Worm (Caenorhabditis elegans) whole organism, L4/young adult: ENCODE data around the gene srw-29.
"Not testable (repeated sequence)": the region's sequence is repeated elsewhere in the genome, so short reads cannot be mapped to it uniquely, and the experiment has no call there.

ENCODE experiments used
- W03F9.2 ChIP-seq: fragments of 150-350 bp; optimal IDR thresholded peaks from 2 replicates; lab custom pipeline; 2014; ENCODE audit warnings: missing biosample characterization, missing genetic modification characterization
- dao-5 ChIP-seq: sonication (generic microtip); optimal IDR thresholded peaks from 2 replicates; lab custom pipeline; 2016; ENCODE audit warnings: missing genotype, missing genetic modification characterization, moderate library complexity, missing compliant biosample characterization
- him-1 ChIP-seq: sonication (generic microtip); optimal IDR thresholded peaks from 2 replicates; lab custom pipeline; 2016; ENCODE audit warnings: missing genotype, missing genetic modification reagents, missing genetic modification characterization, missing compliant biosample characterization

The srw-29 gene

ce11 chrV:16395739-16396138 is 28.6 kb downstream of the srw-29 start, which contains the start of gene F13A7.12:
F13A7.12 (plus strand) TSS chrV:16396039.
- TF ChIP-seq him-1 (no peak), W03F9.2 (no peak), dao-5 (no peak)

DNA sequence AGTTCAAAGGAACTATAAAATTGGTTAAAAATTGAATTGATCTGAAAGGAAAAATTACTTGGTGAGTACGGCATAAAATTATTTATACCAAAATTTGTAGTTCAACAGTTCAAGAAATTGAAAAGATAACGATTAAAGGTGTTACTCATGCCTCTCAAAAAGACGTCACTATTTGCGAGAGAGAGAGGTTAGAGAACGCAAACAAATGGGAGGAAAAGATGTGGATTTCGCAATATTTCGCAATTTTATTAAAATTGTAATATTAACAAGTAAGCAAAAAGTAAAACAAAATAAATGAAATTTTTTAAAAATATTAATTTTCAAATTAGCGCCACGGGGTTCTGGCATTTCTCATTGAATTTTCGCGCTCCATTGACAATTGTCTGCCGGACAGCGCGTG is 29.2 kb downstream of the srw-29 start, which contains the start of gene F13A7.11:
Gene F13A7.11 (minus strand): TSS at position 174 of the 400 bp plus-strand sequence.
- TF ChIP-seq him-1 (no peak), W03F9.2 (no peak), dao-5 (no peak)

DNA sequence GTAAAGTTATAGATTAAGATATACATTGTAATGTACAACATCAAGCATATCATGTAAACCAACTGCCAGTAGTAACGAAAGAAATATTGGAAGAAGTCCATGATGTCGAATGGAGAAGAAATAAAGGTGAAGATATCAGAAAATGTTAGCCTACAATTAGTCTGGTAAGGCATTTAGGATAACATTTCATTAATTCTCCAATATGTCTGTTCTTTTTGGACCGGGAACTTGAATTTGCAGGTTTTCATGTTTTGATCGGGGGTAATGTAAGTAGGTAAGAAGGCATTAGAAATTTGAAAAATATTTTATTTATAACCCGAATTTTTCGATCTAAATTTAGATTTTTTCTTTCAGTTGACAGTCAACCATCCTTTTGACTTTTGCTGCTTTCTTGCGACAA is 30.6 kb downstream of the srw-29 start, which contains the start of gene srd-63:
Gene srd-63 (minus strand): TSS at position 101 of the 400 bp plus-strand sequence.
- TF ChIP-seq him-1: no peak
- TF ChIP-seq dao-5: no peak
- TF ChIP-seq W03F9.2: no peak

ce11 chrV:16390655-16391054 is 33.7 kb downstream of the srw-29 start, which contains the start of gene gst-44:
gst-44 (plus strand) TSS chrV:16390891.
- TF ChIP-seq W03F9.2 (no peak), him-1 (no peak), dao-5 (no peak)

DNA sequence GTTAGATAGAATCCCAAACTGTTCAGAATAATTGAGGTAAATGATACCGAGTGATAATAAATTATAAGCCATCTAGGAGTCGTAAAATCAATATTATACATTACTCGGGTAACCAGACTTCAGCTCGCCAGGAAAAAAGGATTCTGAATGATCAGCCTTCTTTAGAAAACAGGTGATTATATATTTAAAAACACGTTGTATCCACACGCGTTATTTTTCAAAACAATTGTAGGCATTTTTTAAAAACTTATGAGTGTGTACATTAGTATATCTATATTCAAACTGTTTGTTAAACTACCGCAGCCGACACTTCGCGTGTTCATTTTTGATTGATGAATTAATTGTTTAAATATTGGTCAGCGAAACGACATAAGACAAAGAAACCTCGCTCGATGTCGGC is 36.1 kb downstream of the srw-29 start, which contains the start of gene sri-65:
Gene sri-65 (minus strand): TSS at position 101 of the 400 bp plus-strand sequence.
- TF ChIP-seq W03F9.2: no peak
- no peak for TF ChIP-seq him-1
- no peak for TF ChIP-seq dao-5

- not testable (repeated sequence) for TF ChIP-seq W03F9.2, dao-5, him-1
Measured at ce11 chrV:16383729-16384128, 40.6 kb downstream of the srw-29 start, which contains the start of gene F13A7.7. F13A7.7 (minus strand) TSS chrV:16383829.

DNA sequence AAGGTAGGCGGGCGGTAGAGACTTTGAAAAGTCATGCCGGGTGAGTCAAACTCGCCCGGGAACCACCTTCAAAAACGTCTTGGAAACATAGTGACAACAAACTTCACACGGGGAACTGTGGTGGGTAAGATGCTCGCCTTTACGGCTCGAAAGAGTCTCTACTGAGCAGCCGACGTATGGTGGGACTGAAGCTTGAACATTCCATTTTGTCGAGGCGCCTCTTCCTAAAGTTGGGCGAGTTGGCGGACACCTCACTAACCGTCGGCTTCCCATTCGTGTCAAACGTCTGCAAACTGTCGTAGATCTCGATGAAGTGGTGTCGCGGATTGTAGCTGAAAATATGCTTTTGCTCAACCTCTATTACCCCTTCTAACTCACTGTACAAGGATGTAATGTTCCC is 41.4 kb downstream of the srw-29 start:
- TF ChIP-seq dao-5 (no peak), W03F9.2 (no peak), him-1 (no peak)

DNA sequence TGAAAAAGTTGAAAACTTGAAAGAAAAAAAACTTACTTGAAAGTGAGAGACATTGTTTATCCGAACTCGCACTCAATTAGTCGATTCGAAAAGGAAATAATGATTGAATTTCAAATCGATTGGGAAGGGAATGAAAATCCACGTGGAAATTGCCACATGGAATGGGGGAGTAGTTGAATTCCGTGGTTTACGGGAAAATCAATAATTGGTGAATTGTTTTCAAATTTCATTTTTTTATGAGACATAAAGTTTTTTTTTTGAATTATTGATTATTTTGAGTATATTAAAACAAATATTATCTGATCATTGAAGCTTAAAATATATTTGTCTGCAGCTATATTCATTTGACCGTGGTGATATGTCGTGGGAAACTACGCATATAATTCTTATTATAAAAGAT is 46.5 kb downstream of the srw-29 start, which contains the start of gene F13A7.1:
Gene F13A7.1 (minus strand): TSS at position 101 of the 400 bp plus-strand sequence.
- TF ChIP-seq him-1: no peak
- TF ChIP-seq dao-5: no peak
- TF ChIP-seq W03F9.2: no peak

DNA sequence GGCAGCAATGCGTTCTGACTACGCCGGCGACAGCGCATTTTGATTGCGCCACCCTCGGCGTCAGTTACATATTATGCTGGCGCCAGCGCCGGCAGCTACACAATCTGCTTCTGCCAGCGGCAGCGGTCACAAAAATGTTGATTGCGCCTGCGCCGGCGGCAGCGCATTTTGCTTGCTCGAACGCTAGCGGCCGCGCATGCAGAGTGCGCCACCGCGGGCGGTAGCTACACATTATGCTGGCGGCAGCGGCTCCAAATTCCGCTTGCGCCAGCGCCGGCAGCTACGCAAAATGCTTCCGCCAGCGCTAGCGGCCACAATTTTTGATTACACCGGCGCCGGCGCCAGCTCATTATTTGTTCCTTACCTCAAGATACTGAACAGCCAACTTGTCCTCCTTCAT is 47.1 kb downstream of the srw-29 start:
- TF ChIP-seq W03F9.2 (no peak), dao-5 (no peak), him-1 (no peak)

DNA sequence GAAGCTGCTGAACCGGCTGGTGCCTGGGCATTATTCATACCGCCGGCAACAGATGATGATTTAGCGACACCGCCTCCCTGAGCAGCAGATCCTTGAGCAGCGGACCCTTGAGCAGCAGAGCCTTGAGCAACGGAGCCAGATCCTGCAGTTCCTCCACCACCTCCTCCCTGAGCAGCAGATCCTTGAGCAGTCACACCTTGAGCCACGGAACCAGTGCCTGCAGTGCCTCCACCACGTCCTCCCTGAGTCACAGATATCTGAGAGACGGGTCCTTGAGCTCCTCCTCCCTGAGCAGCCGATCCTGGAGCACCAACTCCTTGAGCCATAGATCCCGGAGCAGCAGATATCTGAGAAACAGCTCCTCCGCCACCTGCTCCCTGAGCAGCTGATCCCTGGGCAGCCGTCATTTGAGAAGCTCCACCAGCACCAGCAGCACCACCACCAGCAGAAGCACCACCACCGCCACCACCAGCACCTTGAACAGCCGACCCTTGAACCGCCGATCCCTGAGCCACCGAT is 47.8 kb downstream of the srw-29 start:
- TF ChIP-seq dao-5 (no peak), him-1 (no peak), W03F9.2 (no peak)

- TF ChIP-seq him-1: no peak
- no peak for TF ChIP-seq dao-5
- TF ChIP-seq W03F9.2: no peak
Measured at ce11 chrV:16374676-16375075, 49.7 kb downstream of the srw-29 start, which contains the start of gene srv-34. srv-34 (minus strand) TSS chrV:16374776.
